Fruit fly (Drosophila melanogaster) Kc167 (cell line): ENCODE data around the gene Nhe1.

Experiments
- Myc ChIP-seq: fragments of >200 bp; optimal IDR thresholded peaks from 2 replicates; lab custom pipeline; 2017; ENCODE audit warnings: missing external identifiers
- Sin3A ChIP-seq: fragments of >200 bp; optimal IDR thresholded peaks from 2 replicates; lab custom pipeline; 2018; ENCODE audit warnings: missing external identifiers
- h ChIP-seq: fragments of >200 bp; optimal IDR thresholded peaks from 3 replicates; lab custom pipeline; 2018; ENCODE audit warnings: missing external identifiers
- insv ChIP-seq: fragments of >200 bp; optimal IDR thresholded peaks from 3 replicates; lab custom pipeline; 2018; ENCODE audit warnings: missing external identifiers
- psq ChIP-seq: fragments of >200 bp; optimal IDR thresholded peaks from 2 replicates; lab custom pipeline; 2017; ENCODE audit warnings: missing external identifiers
- ttk ChIP-seq: sonication (Bioruptor generic); optimal IDR thresholded peaks from 2 replicates; lab custom pipeline; 2017; ENCODE audit warnings: missing external identifiers

The Nhe1 gene

dm6 chr2L:106540-106939 lies at the start of gene Nhe1, which contains the start of gene Sam-S:
Gene Nhe1, minus strand, starts transcription at chr2L:106732.
Gene Sam-S, plus strand, starts transcription at chr2L:106903.
- TF ChIP-seq ttk (lab: Kevin White, UChicago) (no peak), h (no peak), Myc (lab: Kevin White, UChicago) (no peak), psq (lab: Kevin White, UChicago) (no peak), Sin3A (lab: Kevin White, UChicago) (no peak), insv (lab: Kevin White, UChicago) (no peak)

- TF ChIP-seq Sin3A (lab: Kevin White, UChicago) (no peak), ttk (lab: Kevin White, UChicago) (no peak), psq (lab: Kevin White, UChicago) (no peak), insv (lab: Kevin White, UChicago) (no peak), Myc (lab: Kevin White, UChicago) (no peak), h (no peak)
These were observed 49.5 kb upstream of the Nhe1 start, which contains the start of gene CG3436 for dm6 chr2L:155994-156393. Gene CG3436, plus strand, starts transcription at chr2L:156029.

- TF ChIP-seq h (no peak), ttk (lab: Kevin White, UChicago) (no peak), insv (lab: Kevin White, UChicago) (no peak), Myc (lab: Kevin White, UChicago) (no peak), psq (lab: Kevin White, UChicago) (no peak), Sin3A (lab: Kevin White, UChicago) (no peak)
These were observed 48.7 kb upstream of the Nhe1 start, which contains the start of gene Pus10 for dm6 chr2L:155215-155712. Gene Pus10, minus strand, starts transcription at chr2L:155305.

- TF ChIP-seq h, result no peak
- no peak for TF ChIP-seq insv (lab: Kevin White, UChicago)
- no peak for TF ChIP-seq ttk (lab: Kevin White, UChicago)
- TF ChIP-seq Myc (lab: Kevin White, UChicago), result no peak
- TF ChIP-seq Sin3A (lab: Kevin White, UChicago), result no peak
- no peak for TF ChIP-seq psq (lab: Kevin White, UChicago)
These were observed 46.6 kb upstream of the Nhe1 start, which contains the start of gene CG42399 for dm6 chr2L:153142-153541. Gene CG42399, minus strand, starts transcription at chr2L:153300.

- no peak for TF ChIP-seq insv (lab: Kevin White, UChicago)
- TF ChIP-seq Sin3A (lab: Kevin White, UChicago), result no peak
- no peak for TF ChIP-seq ttk (lab: Kevin White, UChicago)
- TF ChIP-seq h, result no peak
- no peak for TF ChIP-seq psq (lab: Kevin White, UChicago)
- TF ChIP-seq Myc (lab: Kevin White, UChicago), result no peak
These were observed 40.0 kb upstream of the Nhe1 start for dm6 chr2L:146503-146902.

- TF ChIP-seq Myc (lab: Kevin White, UChicago), result no peak
- no peak for TF ChIP-seq insv (lab: Kevin White, UChicago)
- no peak for TF ChIP-seq ttk (lab: Kevin White, UChicago)
- no peak for TF ChIP-seq h
- no peak for TF ChIP-seq psq (lab: Kevin White, UChicago)
- no peak for TF ChIP-seq Sin3A (lab: Kevin White, UChicago)
These were observed 36.6 kb upstream of the Nhe1 start, which contains the start of the genes CG31974 and CG11454 for dm6 chr2L:143088-143487. Gene CG31974, minus strand, starts transcription at chr2L:143091. Gene CG11454, plus strand, starts transcription at chr2L:143323.

- no peak for TF ChIP-seq psq (lab: Kevin White, UChicago)
- no peak for TF ChIP-seq Sin3A (lab: Kevin White, UChicago)
- TF ChIP-seq insv (lab: Kevin White, UChicago), result no peak
- no peak for TF ChIP-seq h
- no peak for TF ChIP-seq Myc (lab: Kevin White, UChicago)
- TF ChIP-seq ttk (lab: Kevin White, UChicago), result no peak
These were observed 34.3 kb upstream of the Nhe1 start, which contains the start of the genes CG31975 and ovm for dm6 chr2L:140849-141248. Gene CG31975, minus strand, starts transcription at chr2L:140992. Gene ovm, minus strand, starts transcription at chr2L:140992.

- TF ChIP-seq ttk (lab: Kevin White, UChicago) (no peak), psq (lab: Kevin White, UChicago) (no peak), Myc (lab: Kevin White, UChicago) (no peak), h (no peak), insv (lab: Kevin White, UChicago) (no peak), Sin3A (lab: Kevin White, UChicago) (no peak)
These were observed 33.1 kb upstream of the Nhe1 start for dm6 chr2L:139610-140009.

- no peak for TF ChIP-seq h
- TF ChIP-seq insv (lab: Kevin White, UChicago), result no peak
- TF ChIP-seq ttk (lab: Kevin White, UChicago), result no peak
- TF ChIP-seq Sin3A (lab: Kevin White, UChicago), result no peak
- TF ChIP-seq Myc (lab: Kevin White, UChicago), result no peak
- no peak for TF ChIP-seq psq (lab: Kevin White, UChicago)
These were observed 31.5 kb upstream of the Nhe1 start for dm6 chr2L:138063-138462.

dm6 chr2L:136747-137709 lies 30.5 kb upstream of the Nhe1 start:
- no peak for TF ChIP-seq ttk (lab: Kevin White, UChicago)
- TF ChIP-seq h, result no peak
- TF ChIP-seq insv (lab: Kevin White, UChicago), result no peak
- no peak for TF ChIP-seq Myc (lab: Kevin White, UChicago)

- TF ChIP-seq Sin3A (lab: Kevin White, UChicago) (no peak), Myc (lab: Kevin White, UChicago) (no peak), psq (lab: Kevin White, UChicago) (no peak), h (no peak), ttk (lab: Kevin White, UChicago) (no peak), insv (lab: Kevin White, UChicago) (no peak)
These were observed 29.5 kb upstream of the Nhe1 start for dm6 chr2L:136131-136426.
